Worm (Caenorhabditis elegans) whole organism, L3 larva: ENCODE measurements around the gene chat-1.

ENCODE experiments used
- aly-2 ChIP-seq: fragments of 150-350 bp; optimal IDR thresholded peaks from 2 replicates; lab custom pipeline; 2014; ENCODE audit warnings: missing biosample characterization, missing genetic modification characterization
- ama-1 ChIP-seq: fragments of 150-350 bp; optimal IDR thresholded peaks from 2 replicates; lab custom pipeline; 2018
- ceh-16 ChIP-seq: sonication (generic microtip); optimal IDR thresholded peaks from 2 replicates; lab custom pipeline; 2017; ENCODE audit warnings: missing biosample characterization, missing genetic modification characterization
- ceh-28 ChIP-seq: fragments of 150-350 bp; optimal IDR thresholded peaks from 2 replicates; lab custom pipeline; 2014; ENCODE audit warnings: missing biosample characterization, missing genetic modification reagents, missing genetic modification characterization
- ceh-9 ChIP-seq: sonication (generic microtip); optimal IDR thresholded peaks from 2 replicates; lab custom pipeline; 2018; ENCODE audit warnings: missing biosample characterization, missing genetic modification characterization
- daf-12 ChIP-seq: fragments of 150-350 bp; optimal IDR thresholded peaks from 2 replicates; lab custom pipeline; 2014; ENCODE audit warnings: missing biosample characterization, missing genetic modification reagents, missing genetic modification characterization
- egl-27 ChIP-seq: sonication (generic microtip); optimal IDR thresholded peaks from 4 replicates; lab custom pipeline; 2017; ENCODE audit warnings: missing biosample characterization, missing genetic modification reagents, missing genetic modification characterization
- egl-5 ChIP-seq: fragments of 150-350 bp; optimal IDR thresholded peaks from 2 replicates; lab custom pipeline; 2017; ENCODE audit warnings: missing biosample characterization, missing genetic modification reagents, missing genetic modification characterization, inconsistent platforms
- elt-1 ChIP-seq: fragments of 150-350 bp; optimal IDR thresholded peaks from 2 replicates; lab custom pipeline; 2014; ENCODE audit warnings: missing biosample characterization, missing genetic modification characterization
- elt-2 ChIP-seq: sonication (generic microtip); optimal IDR thresholded peaks from 2 replicates; lab custom pipeline; 2016; ENCODE audit warnings: missing genetic modification reagents, mild to moderate bottlenecking, missing genetic modification characterization, missing compliant biosample characterization
- elt-3 ChIP-seq, 3 experiments: fragments of 150-350 bp in 1 of 3; sonication (generic microtip) in 2 of 3; optimal IDR thresholded peaks; 2 replicates in 2 of 3; 4 replicates in 1 of 3; lab custom pipeline; 2014 to 2017; ENCODE audit warnings: missing biosample characterization in 3 of 3, missing genetic modification characterization in 3 of 3
- eor-1 ChIP-seq, 2 experiments: fragments of 150-350 bp; optimal IDR thresholded peaks; 2 replicates each; lab custom pipeline; 2014 to 2018; ENCODE audit warnings: missing biosample characterization in 2 of 2, missing genetic modification characterization in 2 of 2
- hmg-11 ChIP-seq: sonication (generic microtip); optimal IDR thresholded peaks from 2 replicates; lab custom pipeline; 2016; ENCODE audit warnings: missing genetic modification characterization, missing compliant biosample characterization
- jun-1 ChIP-seq: fragments of 150-350 bp; optimal IDR thresholded peaks from 2 replicates; lab custom pipeline; 2014; ENCODE audit warnings: missing biosample characterization, missing genetic modification reagents, missing genetic modification characterization
- lin-15B ChIP-seq: fragments of 150-350 bp; optimal IDR thresholded peaks from 2 replicates; lab custom pipeline; 2014; ENCODE audit warnings: missing biosample characterization, missing genetic modification characterization
- lin-39 ChIP-seq: fragments of 150-350 bp; optimal IDR thresholded peaks from 2 replicates; lab custom pipeline; 2018; ENCODE audit warnings: missing biosample characterization, missing genetic modification reagents, missing genetic modification characterization
- lsy-12 ChIP-seq: sonication (generic microtip); optimal IDR thresholded peaks from 2 replicates; lab custom pipeline; 2016; ENCODE audit warnings: mild to moderate bottlenecking, missing genetic modification characterization, missing compliant biosample characterization
- mdl-1 ChIP-seq: fragments of 150-350 bp; optimal IDR thresholded peaks from 2 replicates; lab custom pipeline; 2014; ENCODE audit warnings: missing biosample characterization, missing genetic modification characterization
- mml-1 ChIP-seq: fragments of 150-350 bp; sonication (generic microtip); optimal IDR thresholded peaks from 3 replicates; lab custom pipeline; 2014; ENCODE audit warnings: missing biosample characterization, missing genetic modification characterization
- nfya-1 ChIP-seq: sonication (generic microtip); optimal IDR thresholded peaks from 2 replicates; lab custom pipeline; 2017; ENCODE audit warnings: missing genetic modification characterization, mild to moderate bottlenecking, missing compliant biosample characterization, antibody characterized with exemption, moderate library complexity; ENCODE audit not compliant: insufficient read depth
- nhr-11 ChIP-seq: fragments of 150-350 bp; optimal IDR thresholded peaks from 2 replicates; lab custom pipeline; 2014; ENCODE audit warnings: missing biosample characterization, missing genetic modification characterization
- nhr-12 ChIP-seq: fragments of 150-350 bp; optimal IDR thresholded peaks from 2 replicates; lab custom pipeline; 2014; ENCODE audit warnings: missing biosample characterization, missing genetic modification characterization
- nhr-23 ChIP-seq: fragments of 150-350 bp; optimal IDR thresholded peaks from 2 replicates; lab custom pipeline; 2014; ENCODE audit warnings: missing biosample characterization, missing genetic modification reagents, missing genetic modification characterization
- nhr-25 ChIP-seq: sonication (generic microtip); optimal IDR thresholded peaks from 2 replicates; lab custom pipeline; 2017; ENCODE audit warnings: missing biosample characterization, missing genetic modification characterization
- nhr-43 ChIP-seq: sonication (generic microtip); optimal IDR thresholded peaks from 2 replicates; lab custom pipeline; 2016; ENCODE audit warnings: mild to moderate bottlenecking, missing genetic modification characterization, missing compliant biosample characterization; ENCODE audit not compliant: poor library complexity, severe bottlenecking
- nhr-67 ChIP-seq: fragments of 150-350 bp; optimal IDR thresholded peaks from 2 replicates; lab custom pipeline; 2014; ENCODE audit warnings: missing biosample characterization, missing genetic modification characterization
- nhr-76 ChIP-seq: fragments of 150-350 bp; sonication (generic microtip); optimal IDR thresholded peaks from 5 replicates; lab custom pipeline; 2014; ENCODE audit warnings: missing biosample characterization, missing genetic modification characterization
- pha-4 ChIP-seq: fragments of 150-350 bp; optimal IDR thresholded peaks from 2 replicates; lab custom pipeline; 2014; ENCODE audit warnings: missing biosample characterization, missing genetic modification reagents, missing genetic modification characterization
- pqm-1 ChIP-seq: fragments of 150-350 bp; optimal IDR thresholded peaks from 2 replicates; lab custom pipeline; 2017; ENCODE audit warnings: missing biosample characterization, missing genetic modification characterization, inconsistent platforms
- skn-1 ChIP-seq: fragments of 150-350 bp; optimal IDR thresholded peaks from 2 replicates; lab custom pipeline; 2014; ENCODE audit warnings: missing biosample characterization, missing genetic modification characterization
- snpc-4 ChIP-seq: fragments of 150-350 bp; optimal IDR thresholded peaks from 2 replicates; lab custom pipeline; 2014; ENCODE audit warnings: missing biosample characterization, missing genetic modification characterization
- tbx-2 ChIP-seq: sonication (generic microtip); optimal IDR thresholded peaks from 2 replicates; lab custom pipeline; 2016; ENCODE audit warnings: mild to moderate bottlenecking, missing genetic modification characterization, missing compliant biosample characterization
- unc-62 ChIP-seq: fragments of 150-350 bp; sonication (generic microtip); optimal IDR thresholded peaks from 4 replicates; lab custom pipeline; 2014; ENCODE audit warnings: missing biosample characterization, missing genetic modification reagents, missing genetic modification characterization
- zag-1 ChIP-seq: fragments of 150-350 bp; optimal IDR thresholded peaks from 2 replicates; lab custom pipeline; 2014; ENCODE audit warnings: missing biosample characterization, missing genetic modification characterization
- ztf-11 ChIP-seq: fragments of 150-350 bp; optimal IDR thresholded peaks from 2 replicates; lab custom pipeline; 2014; ENCODE audit warnings: missing biosample characterization, missing genetic modification characterization
- ztf-4 ChIP-seq: fragments of 150-350 bp; optimal IDR thresholded peaks from 2 replicates; lab custom pipeline; 2014; ENCODE audit warnings: missing biosample characterization, missing genetic modification characterization

The chat-1 gene

ce11 chrIV:4406054-4406539 is 41.0 kb upstream of the chat-1 start:
- TF ChIP-seq lsy-12 (tag; lab: Kevin White, UChicago) (no peak), jun-1 (tag; lab: Kevin White, UChicago) (no peak), egl-5 (peak; percentile 38), skn-1 (peak; percentile 16), mml-1 (no peak), nhr-23 (peak; percentile 24), unc-62 (GFP tag; lab: Kevin White, UChicago) (peak; percentile 30), elt-3 (tag; optimal IDR thresholded peaks at IDR 0.05; lab: Kevin White, UChicago) (no peak), ceh-28 (tag; lab: Kevin White, UChicago) (no peak), pha-4 (tag; lab: Kevin White, UChicago) (peak; percentile 76), elt-2 (peak; percentile 78), lin-15B (peak; percentile 75), lin-39 (peak; percentile 91), hmg-11 (peak; percentile 8), elt-1 (tag; lab: Kevin White, UChicago) (no peak), mdl-1 (tag; lab: Kevin White, UChicago) (no peak), pqm-1 (peak; percentile 68), nhr-67 (tag; lab: Kevin White, UChicago) (no peak), ceh-9 (tag; lab: Kevin White, UChicago) (no peak), egl-27 (tag; lab: Kevin White, UChicago) (peak; percentile 40), nhr-43 (tag; lab: Kevin White, UChicago) (no peak), tbx-2 (tag; lab: Kevin White, UChicago) (no peak), nhr-11 (tag; lab: Kevin White, UChicago) (peak; percentile 47), nfya-1 (tag; lab: Kevin White, UChicago) (peak; percentile 75), snpc-4 (tag; lab: Kevin White, UChicago) (peak; percentile 78), nhr-76 (tag; lab: Kevin White, UChicago) (no peak), ama-1 (peak; percentile 36), nhr-25 (tag; lab: Kevin White, UChicago) (peak; percentile 34)

DNA sequence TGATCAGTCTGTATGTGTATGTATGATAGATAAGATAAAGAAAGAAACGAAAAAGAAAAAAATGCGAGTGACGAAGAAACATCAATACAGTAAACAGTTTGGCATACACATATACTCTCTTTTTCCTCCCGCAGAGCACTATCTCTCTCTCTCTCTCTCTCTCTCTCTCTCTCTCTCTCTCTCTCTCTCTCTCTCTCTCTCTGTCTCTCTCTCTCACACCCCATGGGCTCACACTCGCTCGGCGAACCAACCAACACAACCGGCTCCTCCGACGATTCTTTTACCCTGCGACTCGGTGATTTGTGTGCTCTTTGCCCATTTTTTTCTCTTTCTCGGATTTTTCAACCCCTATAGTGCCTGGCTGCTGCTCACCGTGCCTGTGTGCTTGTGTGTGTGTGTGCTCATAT is 40.1 kb upstream of the chat-1 start:
- TF ChIP-seq elt-1 (tag; lab: Kevin White, UChicago), result no peak
- peak; percentile 37 for TF ChIP-seq ama-1
- TF ChIP-seq nhr-67 (tag; lab: Kevin White, UChicago), result no peak
- TF ChIP-seq daf-12 (tag; lab: Kevin White, UChicago), result no peak
- peak; percentile 80 for TF ChIP-seq elt-2
- TF ChIP-seq ztf-11, result no peak
- TF ChIP-seq jun-1 (tag; lab: Kevin White, UChicago), result peak; percentile 47
- no peak for TF ChIP-seq nhr-11 (tag; lab: Kevin White, UChicago)
- no peak for TF ChIP-seq nhr-12 (tag; lab: Kevin White, UChicago)
- TF ChIP-seq pqm-1, result peak; percentile 88
- peak; percentile 60 for TF ChIP-seq nfya-1 (tag; lab: Kevin White, UChicago)
- TF ChIP-seq pha-4 (tag; lab: Kevin White, UChicago), result peak; percentile 94
- no peak for TF ChIP-seq tbx-2 (tag; lab: Kevin White, UChicago)
- peak; percentile 19 for TF ChIP-seq ceh-28 (tag; lab: Kevin White, UChicago)

- TF ChIP-seq ama-1 (peak; percentile 15), mdl-1 (tag; lab: Kevin White, UChicago) (no peak)
Measured at ce11 chrIV:4408714-4409113, 38.4 kb upstream of the chat-1 start.

DNA sequence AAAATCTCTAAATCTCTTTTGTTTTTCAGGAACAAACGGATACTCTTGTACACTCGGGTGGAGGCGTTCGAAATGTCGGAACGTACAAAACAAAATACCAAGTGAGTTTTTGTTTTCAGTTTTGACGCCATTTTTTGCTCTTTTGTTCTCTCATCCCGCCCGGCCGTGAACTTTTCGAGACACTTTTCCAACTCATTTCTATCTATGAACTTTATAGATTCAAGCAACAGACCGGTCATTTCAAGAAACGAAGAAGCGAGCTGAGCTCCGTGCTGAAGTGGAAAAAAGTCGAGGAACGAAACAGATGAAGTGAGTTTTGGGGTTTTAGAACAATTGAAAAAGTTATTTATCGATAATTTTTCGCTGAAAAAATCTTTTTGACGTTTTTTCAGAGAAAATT is 36.6 kb upstream of the chat-1 start:
- TF ChIP-seq ceh-16 (tag; lab: Kevin White, UChicago) (no peak), nhr-25 (tag; lab: Kevin White, UChicago) (no peak), ceh-28 (tag; lab: Kevin White, UChicago) (no peak), lin-15B (no peak), aly-2 (tag; lab: Kevin White, UChicago) (no peak), ztf-11 (no peak), eor-1 (tag; optimal IDR thresholded peaks at IDR 0.05; lab: Kevin White, UChicago) (no peak), zag-1 (tag; lab: Kevin White, UChicago) (no peak), ztf-4 (tag; lab: Kevin White, UChicago) (no peak)
